Worm (Caenorhabditis elegans): ENCODE data around the gene C27F2.9.
"Not testable (repeated sequence)": the region's sequence is repeated elsewhere in the genome, so short reads cannot be mapped to it uniquely, and the experiment has no call there.

Gene C27F2.9

DNA sequence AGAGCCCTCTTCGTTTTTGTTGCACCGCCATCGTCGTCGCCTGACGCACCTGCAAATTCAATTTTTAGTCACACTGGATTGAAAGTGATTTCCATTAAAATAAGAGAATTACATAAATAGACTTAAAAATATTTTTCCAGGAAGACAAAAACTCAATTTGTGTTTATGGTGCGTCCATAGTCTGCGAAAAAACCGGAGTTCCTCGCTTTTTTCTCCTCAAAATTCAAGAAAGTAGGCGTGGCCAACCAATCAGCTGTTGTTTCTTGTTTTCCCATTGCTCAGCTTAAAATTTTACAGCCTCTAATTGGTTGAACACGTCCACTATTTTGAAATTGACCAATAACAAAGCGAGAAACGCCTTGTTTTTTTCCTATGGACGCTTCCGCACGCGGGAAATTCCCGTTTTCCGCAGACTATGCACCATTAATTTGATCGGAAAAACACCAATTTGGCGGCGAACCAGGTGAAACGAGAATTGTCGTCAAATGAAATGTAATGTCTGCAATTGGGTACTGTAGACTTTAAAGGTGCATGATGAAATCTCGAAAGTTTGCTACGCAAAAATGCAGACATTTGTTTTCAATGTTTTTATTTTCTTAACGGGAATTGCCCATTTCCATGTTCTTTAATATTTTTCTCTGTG lies 21.7 kb upstream of the C27F2.9 start, which contains the start of gene C27F2.7:
Gene C27F2.7, minus strand, starts transcription at position 51 of the 643 bp plus-strand sequence.
- TF ChIP-seq nfya-1 (tag; optimal IDR thresholded peaks at IDR 0.05; ENCODE audit: insufficient read depth) = peak; percentile 72
- no peak for TF ChIP-seq sea-2 (GFP tag; optimal IDR thresholded peaks at IDR 0.05)
- TF ChIP-seq unc-39 (tag; optimal IDR thresholded peaks at IDR 0.05) = no peak
- TF ChIP-seq unc-62 (GFP tag; optimal IDR thresholded peaks at IDR 0.05) = no peak

DNA sequence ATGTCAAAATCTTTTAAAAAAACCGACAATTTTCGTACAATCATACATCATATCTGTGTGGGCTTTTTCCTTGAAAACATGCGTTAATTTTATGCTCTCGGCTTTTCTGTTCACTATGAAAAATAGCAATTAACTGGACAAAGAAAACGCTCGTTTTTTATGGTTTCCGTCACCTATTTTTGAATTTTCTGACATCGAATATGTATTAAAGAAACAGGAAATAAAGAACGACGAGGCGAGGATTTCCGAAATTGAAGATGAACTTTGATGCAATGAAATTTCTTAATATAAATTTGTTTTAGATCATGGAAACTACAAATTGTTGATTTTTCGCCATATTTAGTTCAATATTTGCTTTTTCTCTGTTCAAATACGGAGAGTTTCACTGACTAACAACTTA lies 21.1 kb upstream of the C27F2.9 start:
- TF ChIP-seq pqm-1 (tag; optimal IDR thresholded peaks at IDR 0.05) (no peak), ztf-4 (tag; optimal IDR thresholded peaks at IDR 0.05) (no peak), lin-39 (tag; optimal IDR thresholded peaks at IDR 0.05) (no peak), nhr-12 (tag; optimal IDR thresholded peaks at IDR 0.05) (no peak), nhr-43 (tag; optimal IDR thresholded peaks at IDR 0.05; ENCODE audit: poor library complexity, severe bottlenecking) (no peak), mml-1 (tag; optimal IDR thresholded peaks at IDR 0.05) (no peak), nhr-77 (tag; optimal IDR thresholded peaks at IDR 0.05) (no peak), nhr-28 (tag; optimal IDR thresholded peaks at IDR 0.05) (no peak), nhr-25 (tag; optimal IDR thresholded peaks at IDR 0.05) (no peak), R02D3.7 (tag; optimal IDR thresholded peaks at IDR 0.05) (no peak), nhr-67 (tag; optimal IDR thresholded peaks at IDR 0.05) (no peak), mdl-1 (tag; optimal IDR thresholded peaks at IDR 0.05) (no peak), egl-27 (tag; optimal IDR thresholded peaks at IDR 0.05) (no peak), elt-1 (tag; optimal IDR thresholded peaks at IDR 0.05) (no peak), jun-1 (tag; optimal IDR thresholded peaks at IDR 0.05) (no peak), nfya-1 (tag; optimal IDR thresholded peaks at IDR 0.05; ENCODE audit: insufficient read depth) (no peak), tbx-2 (tag; optimal IDR thresholded peaks at IDR 0.05) (no peak), sea-2 (GFP tag; optimal IDR thresholded peaks at IDR 0.05) (no peak)

DNA sequence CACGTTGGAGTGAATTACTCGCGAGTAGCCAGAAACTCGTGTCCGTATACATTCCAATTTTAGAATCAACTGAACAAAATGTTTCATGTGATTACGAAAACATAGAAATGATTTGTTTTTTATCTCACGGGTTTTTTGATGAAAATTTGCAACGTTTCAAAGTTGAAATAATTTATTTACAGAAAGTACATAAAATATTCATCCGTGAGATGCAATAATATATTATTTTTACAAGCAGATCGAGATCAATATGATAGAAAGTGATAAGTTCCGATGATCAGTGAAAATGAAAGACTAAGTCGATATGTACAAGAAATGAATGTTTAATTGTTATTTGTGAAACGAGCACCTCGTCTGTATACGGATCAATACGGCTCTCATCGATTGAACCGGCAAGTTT lies 17.5 kb upstream of the C27F2.9 start, which contains the start of gene C27F2.6:
Gene C27F2.6, minus strand, starts transcription at position 101 of the 400 bp plus-strand sequence.
- TF ChIP-seq nhr-28 (tag; optimal IDR thresholded peaks at IDR 0.05); elt-3 (tag; optimal IDR thresholded peaks at IDR 0.05); ama-1 (optimal IDR thresholded peaks at IDR 0.05): not testable (repeated sequence)

- TF ChIP-seq ztf-11 (tag; optimal IDR thresholded peaks at IDR 0.05) (no peak), egl-27 (tag; optimal IDR thresholded peaks at IDR 0.05) (no peak), nfya-1 (tag; optimal IDR thresholded peaks at IDR 0.05; ENCODE audit: insufficient read depth) (peak; percentile 12), nhr-12 (tag; optimal IDR thresholded peaks at IDR 0.05) (no peak), egl-5 (tag; optimal IDR thresholded peaks at IDR 0.05) (no peak)
Measured at ce11 chrIII:4968146-4968545, 5.3 kb upstream of the C27F2.9 start.

DNA sequence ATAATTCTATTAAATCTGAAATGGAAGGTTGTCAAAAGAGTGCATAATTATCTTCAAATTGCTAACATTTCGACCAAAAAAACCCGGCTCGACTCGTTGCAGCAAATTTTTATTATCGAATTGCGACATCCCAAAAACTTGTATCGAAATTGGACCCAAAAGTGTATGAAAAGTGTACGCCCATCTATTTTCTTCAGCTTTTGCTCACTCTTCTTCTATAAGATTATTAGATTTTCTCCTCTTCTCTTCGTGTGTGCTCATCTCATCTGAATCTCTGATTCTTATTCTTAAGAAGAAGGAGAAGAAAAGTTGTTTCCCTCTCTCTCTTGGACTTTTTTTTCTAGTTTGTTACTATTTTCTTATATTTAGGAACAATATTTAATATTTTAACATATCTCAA lies 4.4 kb upstream of the C27F2.9 start:
- TF ChIP-seq pqm-1 (tag; optimal IDR thresholded peaks at IDR 0.05) (no peak), fkh-10 (GFP tag; optimal IDR thresholded peaks at IDR 0.05) (peak; percentile 94)

DNA sequence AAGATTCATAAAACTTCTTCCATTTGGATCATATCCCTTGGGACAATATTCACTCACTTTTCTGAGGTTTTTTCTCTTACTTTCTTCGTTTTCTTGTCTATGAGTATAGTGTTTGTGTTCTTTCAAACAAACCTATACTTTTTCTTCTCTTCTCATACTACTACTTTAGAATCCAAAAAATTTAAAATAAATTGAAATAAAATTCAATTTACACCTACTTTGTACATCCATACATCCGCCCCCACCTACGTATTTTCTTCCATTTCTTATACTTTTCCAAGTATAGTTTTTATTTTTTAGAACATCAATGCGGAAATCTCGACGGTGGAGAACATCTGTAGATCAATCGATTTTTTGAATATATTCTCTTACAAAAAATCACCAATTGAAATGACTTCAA lies 2.4 kb upstream of the C27F2.9 start, which contains the start of gene nca-2:
Gene nca-2, plus strand, starts transcription at position 301 of the 400 bp plus-strand sequence.
- TF ChIP-seq ceh-82 (tag; optimal IDR thresholded peaks at IDR 0.05) (no peak), ceh-28 (tag; optimal IDR thresholded peaks at IDR 0.05) (no peak), nhr-12 (tag; optimal IDR thresholded peaks at IDR 0.05) (no peak), unc-62 (GFP tag; optimal IDR thresholded peaks at IDR 0.05) (no peak), lsy-12 (tag; optimal IDR thresholded peaks at IDR 0.05) (no peak), ceh-9 (tag; optimal IDR thresholded peaks at IDR 0.05) (no peak), nhr-67 (tag; optimal IDR thresholded peaks at IDR 0.05) (no peak), ceh-16 (tag; optimal IDR thresholded peaks at IDR 0.05) (no peak), skn-1 (tag; optimal IDR thresholded peaks at IDR 0.05) (no peak), hmg-11 (tag; optimal IDR thresholded peaks at IDR 0.05) (no peak), ama-1 (optimal IDR thresholded peaks at IDR 0.05) (no peak), daf-12 (tag; optimal IDR thresholded peaks at IDR 0.05) (no peak), snpc-4 (tag; optimal IDR thresholded peaks at IDR 0.05) (no peak), elt-1 (tag; optimal IDR thresholded peaks at IDR 0.05) (no peak), ztf-11 (tag; optimal IDR thresholded peaks at IDR 0.05) (no peak), aly-2 (tag; optimal IDR thresholded peaks at IDR 0.05) (no peak)
